Worm (Caenorhabditis elegans) whole organism, early embryonic: Measurements from ENCODE around the gene Y26G10.1.

Experiments used
- B0310.2 ChIP-seq: sonication (generic microtip); optimal IDR thresholded peaks from 2 replicates; lab custom pipeline; 2016; ENCODE audit warnings: mild to moderate bottlenecking, missing genetic modification characterization, missing compliant biosample characterization
- F13C5.2 ChIP-seq: sonication (generic microtip); optimal IDR thresholded peaks from 2 replicates; lab custom pipeline; 2017; ENCODE audit warnings: mild to moderate bottlenecking, missing genetic modification characterization, inconsistent platforms, missing compliant biosample characterization
- aly-1 ChIP-seq: sonication (generic microtip); optimal IDR thresholded peaks from 2 replicates; lab custom pipeline; 2016; ENCODE audit warnings: missing genetic modification characterization, missing compliant biosample characterization
- ama-1 ChIP-seq: fragments of 150-350 bp; optimal IDR thresholded peaks from 2 replicates; lab custom pipeline; 2014
- ceh-13 ChIP-seq: fragments of 200-800 bp; sonication (Bioruptor generic); optimal IDR thresholded peaks from 2 replicates; lab custom pipeline; 2018; ENCODE audit warnings: mild to moderate bottlenecking, missing genetic modification characterization, missing compliant biosample characterization
- ceh-36 ChIP-seq: sonication (generic microtip); optimal IDR thresholded peaks from 2 replicates; lab custom pipeline; 2016; ENCODE audit warnings: missing genetic modification characterization, inconsistent platforms, missing compliant biosample characterization
- ets-7 ChIP-seq: sonication (generic microtip); optimal IDR thresholded peaks from 2 replicates; lab custom pipeline; 2016; ENCODE audit warnings: missing genotype, missing genetic modification characterization, missing compliant biosample characterization
- flt-1 ChIP-seq: fragments of 200-800 bp; sonication (Bioruptor generic); IDR thresholded peaks from 2 replicates; pipeline ENCODE4 v1.3.6; 2022; ENCODE audit warnings: missing genetic modification characterization, missing compliant biosample characterization
- hmbx-1 ChIP-seq: sonication (generic microtip); optimal IDR thresholded peaks from 2 replicates; lab custom pipeline; 2016; ENCODE audit warnings: mild to moderate bottlenecking, missing genetic modification characterization, missing compliant biosample characterization
- hmg-4 ChIP-seq: fragments of 200-800 bp; sonication (Bioruptor generic); optimal IDR thresholded peaks from 2 replicates; lab custom pipeline; 2018; ENCODE audit warnings: mild to moderate bottlenecking, missing genetic modification characterization, missing compliant biosample characterization
- hnd-1 ChIP-seq: sonication (generic microtip); optimal IDR thresholded peaks from 2 replicates; lab custom pipeline; 2016; ENCODE audit warnings: missing genetic modification characterization, missing compliant biosample characterization
- pes-1 ChIP-seq: fragments of 200-800 bp; sonication (Bioruptor generic); IDR thresholded peaks from 2 replicates; pipeline ENCODE4 v1.3.6; 2022; ENCODE audit warnings: missing genetic modification reagents, missing genetic modification characterization, missing compliant biosample characterization
- scrt-1 ChIP-seq: fragments of 200-800 bp; sonication (Bioruptor generic); IDR thresholded peaks from 2 replicates; pipeline ENCODE4 v1.3.6; 2022; ENCODE audit warnings: missing genetic modification characterization, missing compliant biosample characterization
- sea-1 ChIP-seq: fragments of 200-800 bp; sonication (Bioruptor generic); conservative IDR thresholded peaks from 2 replicates; pipeline ENCODE4 v1.3.6; 2022; ENCODE audit warnings: missing genetic modification characterization, missing compliant biosample characterization
- tbx-11 ChIP-seq: fragments of 200-800 bp; sonication (Bioruptor generic); IDR thresholded peaks from 2 replicates; pipeline ENCODE4 v1.3.6; 2022; ENCODE audit warnings: missing genetic modification characterization, missing compliant biosample characterization
- tbx-37 ChIP-seq: fragments of 200-800 bp; sonication (Bioruptor generic); conservative IDR thresholded peaks from 2 replicates; pipeline ENCODE4 v1.3.6; 2022; ENCODE audit warnings: missing genetic modification reagents, missing genetic modification characterization, missing compliant biosample characterization
- tra-4 ChIP-seq: sonication (generic microtip); optimal IDR thresholded peaks from 2 replicates; lab custom pipeline; 2017; ENCODE audit warnings: missing genetic modification characterization, missing compliant biosample characterization

Y26G10.1 gene

ce11 chrV:17664367-17664766 is 31.3 kb downstream of the Y26G10.1 start:
- TF ChIP-seq ets-7 (tag; lab: Kevin White, UChicago): no peak
- TF ChIP-seq ceh-36: no peak
- TF ChIP-seq aly-1 (tag; lab: Kevin White, UChicago): no peak
- no peak for TF ChIP-seq scrt-1
- no peak for TF ChIP-seq tra-4 (tag; lab: Kevin White, UChicago)
- 0 out of 2 replicates have a peak, but pooled peaks have one; percentile 25 for TF ChIP-seq sea-1 (GFP tag; lab: Robert Waterston, UW)
- TF ChIP-seq B0310.2 (tag; lab: Kevin White, UChicago): no peak

- no peak for TF ChIP-seq F13C5.2
- TF ChIP-seq ama-1 (lab: Kevin White, UChicago): no peak
- TF ChIP-seq B0310.2 (tag; lab: Kevin White, UChicago): no peak
- TF ChIP-seq scrt-1: no peak
- TF ChIP-seq ceh-13 (GFP tag; lab: Kevin White, UChicago): no peak
- no peak for TF ChIP-seq tbx-37 (GFP tag; lab: Robert Waterston, UW)
- TF ChIP-seq flt-1 (GFP tag; lab: Robert Waterston, UW): no peak
- no peak for TF ChIP-seq aly-1 (tag; lab: Kevin White, UChicago)
- no peak for TF ChIP-seq hmbx-1 (tag; lab: Kevin White, UChicago)
- TF ChIP-seq hnd-1 (tag; lab: Kevin White, UChicago): no peak
- TF ChIP-seq hmg-4 (GFP tag; lab: Kevin White, UChicago): no peak
- TF ChIP-seq tbx-11 (GFP tag; lab: Robert Waterston, UW): no peak
- TF ChIP-seq ceh-36: no peak
- TF ChIP-seq pes-1 (GFP tag; lab: Robert Waterston, UW): no peak
These were observed 33.4 kb downstream of the Y26G10.1 start for ce11 chrV:17662260-17662659.

- TF ChIP-seq sea-1 (GFP tag; lab: Robert Waterston, UW) (no peak), flt-1 (GFP tag; lab: Robert Waterston, UW) (no peak), B0310.2 (tag; lab: Kevin White, UChicago) (no peak), ceh-13 (GFP tag; lab: Kevin White, UChicago) (no peak), tbx-37 (GFP tag; lab: Robert Waterston, UW) (no peak), F13C5.2 (no peak), ceh-36 (no peak)
These were observed 35.7 kb downstream of the Y26G10.1 start, which contains the start of gene dgat-2 for ce11 chrV:17660003-17660402. Gene dgat-2 (plus strand): TSS chrV:17660303.

- TF ChIP-seq ama-1 (lab: Kevin White, UChicago): no peak
- TF ChIP-seq hnd-1 (tag; lab: Kevin White, UChicago): no peak
- TF ChIP-seq tbx-11 (GFP tag; lab: Robert Waterston, UW): no peak
- TF ChIP-seq tra-4 (tag; lab: Kevin White, UChicago): no peak
- TF ChIP-seq sea-1 (GFP tag; lab: Robert Waterston, UW): no peak
- no peak for TF ChIP-seq hmg-4 (GFP tag; lab: Kevin White, UChicago)
- no peak for TF ChIP-seq ceh-13 (GFP tag; lab: Kevin White, UChicago)
- TF ChIP-seq scrt-1: no peak
These were observed 36.5 kb downstream of the Y26G10.1 start, which contains the start of gene fbxa-108 for ce11 chrV:17659228-17659627. Gene fbxa-108 (minus strand): TSS chrV:17659385.

DNA sequence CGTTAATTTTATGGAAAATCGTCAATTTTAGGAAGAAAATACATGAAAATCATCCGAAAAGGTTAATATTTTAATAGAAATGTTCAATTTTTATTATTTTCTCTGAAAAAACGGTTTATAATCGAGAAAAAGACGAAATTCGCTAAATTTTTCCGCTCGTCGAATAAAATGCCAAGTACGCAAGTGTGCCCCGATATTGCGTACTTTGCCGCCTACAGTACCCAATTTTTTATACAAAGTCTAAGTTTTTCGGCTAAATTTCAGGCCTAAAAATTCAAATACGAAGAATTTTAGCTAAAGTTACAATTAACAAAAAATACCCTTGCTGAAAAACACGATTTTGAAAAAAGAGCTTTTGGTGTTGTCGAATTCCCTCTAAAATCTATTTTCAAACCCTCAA is 36.9 kb downstream of the Y26G10.1 start:
- TF ChIP-seq pes-1 (GFP tag; lab: Robert Waterston, UW) (no peak), hmbx-1 (tag; lab: Kevin White, UChicago) (no peak), ceh-36 (no peak), hnd-1 (tag; lab: Kevin White, UChicago) (no peak), ama-1 (lab: Kevin White, UChicago) (no peak), flt-1 (GFP tag; lab: Robert Waterston, UW) (no peak), sea-1 (GFP tag; lab: Robert Waterston, UW) (no peak), tra-4 (tag; lab: Kevin White, UChicago) (no peak), ceh-13 (GFP tag; lab: Kevin White, UChicago) (no peak), scrt-1 (no peak), tbx-37 (GFP tag; lab: Robert Waterston, UW) (no peak), hmg-4 (GFP tag; lab: Kevin White, UChicago) (no peak)

DNA sequence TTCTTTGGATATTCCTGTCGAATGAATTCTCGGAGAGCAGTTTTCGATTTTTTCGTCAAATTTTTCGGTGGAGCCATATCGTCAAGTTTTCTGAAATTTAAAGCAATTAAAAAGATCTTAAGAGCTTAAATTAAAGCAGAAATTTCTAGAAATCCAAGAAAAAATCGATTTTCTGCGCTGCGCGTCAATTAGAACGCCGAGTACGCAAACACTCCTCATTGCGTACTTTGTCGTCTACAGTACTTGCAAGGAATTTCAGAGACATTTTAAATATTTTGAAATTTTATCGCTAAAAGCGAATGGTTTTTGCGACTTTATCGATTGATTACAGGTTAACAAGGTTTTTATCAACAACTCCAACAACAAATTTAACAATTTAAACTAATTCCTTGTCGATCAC is 40.5 kb downstream of the Y26G10.1 start:
- no peak for TF ChIP-seq aly-1 (tag; lab: Kevin White, UChicago)
- TF ChIP-seq F13C5.2: no peak
- no peak for TF ChIP-seq ama-1 (lab: Kevin White, UChicago)
- no peak for TF ChIP-seq hmbx-1 (tag; lab: Kevin White, UChicago)
- TF ChIP-seq tbx-11 (GFP tag; lab: Robert Waterston, UW): no peak
- TF ChIP-seq scrt-1: no peak
- no peak for TF ChIP-seq flt-1 (GFP tag; lab: Robert Waterston, UW)
- no peak for TF ChIP-seq ets-7 (tag; lab: Kevin White, UChicago)
- TF ChIP-seq pes-1 (GFP tag; lab: Robert Waterston, UW): no peak
- no peak for TF ChIP-seq hnd-1 (tag; lab: Kevin White, UChicago)
- TF ChIP-seq ceh-13 (GFP tag; lab: Kevin White, UChicago): no peak

DNA sequence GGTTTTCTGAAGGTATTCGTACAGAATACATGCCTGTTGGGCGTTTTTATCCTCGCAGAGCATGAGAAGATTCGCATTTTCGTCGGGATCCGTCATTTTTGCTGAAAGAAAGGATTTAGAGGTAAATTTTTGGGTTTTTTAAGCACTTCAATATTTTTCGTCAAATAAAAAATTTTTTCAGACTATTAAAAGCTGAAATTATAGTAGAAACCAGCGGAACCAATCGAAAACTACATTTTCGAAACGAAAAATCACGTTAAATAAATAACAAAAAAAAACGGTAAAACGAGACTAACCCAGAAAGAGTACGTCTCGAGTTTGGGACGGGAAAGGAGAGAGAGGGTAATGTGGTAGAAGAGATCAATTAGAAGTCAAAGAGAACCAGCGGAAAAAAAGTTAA is 45.3 kb downstream of the Y26G10.1 start, which contains the start of gene fbxa-192:
Gene fbxa-192 (minus strand): TSS at position 101 of the 400 bp plus-strand sequence.
- TF ChIP-seq ama-1 (lab: Kevin White, UChicago) (no peak), F13C5.2 (no peak), scrt-1 (no peak), tra-4 (tag; lab: Kevin White, UChicago) (no peak), B0310.2 (tag; lab: Kevin White, UChicago) (no peak), ceh-13 (GFP tag; lab: Kevin White, UChicago) (no peak)
